Worm (Caenorhabditis elegans): Measurements from ENCODE around the gene pkg-2.

The pkg-2 gene

ce11 chrIV:8529039-8529438, 8.3 kb downstream of the pkg-2 start (continued):
- no peak for TF ChIP-seq nhr-11 (tag; optimal IDR thresholded peaks at IDR 0.05)
- TF ChIP-seq elt-1 (tag; optimal IDR thresholded peaks at IDR 0.05): no peak
- no peak for TF ChIP-seq ceh-82 (tag; optimal IDR thresholded peaks at IDR 0.05)
- TF ChIP-seq unc-55 (GFP tag; optimal IDR thresholded peaks at IDR 0.05): no peak
- TF ChIP-seq ztf-11 (tag; optimal IDR thresholded peaks at IDR 0.05): no peak
- peak; percentile 66 for TF ChIP-seq egl-27 (tag; optimal IDR thresholded peaks at IDR 0.05)
- TF ChIP-seq lin-11 (tag; optimal IDR thresholded peaks at IDR 0.05): no peak

- TF ChIP-seq ztf-11 (tag; optimal IDR thresholded peaks at IDR 0.05) (no peak), ztf-4 (tag; optimal IDR thresholded peaks at IDR 0.05) (peak; percentile 49), elt-1 (tag; optimal IDR thresholded peaks at IDR 0.05) (no peak), ztf-1 (GFP tag; conservative IDR thresholded peaks at IDR 0.05) (no peak), mdl-1 (tag; optimal IDR thresholded peaks at IDR 0.05) (peak; percentile 36 to 64), nhr-129 (tag; optimal IDR thresholded peaks at IDR 0.05) (peak; percentile 46), nhr-10 (tag; optimal IDR thresholded peaks at IDR 0.05) (no peak), fos-1 (tag; optimal IDR thresholded peaks at IDR 0.05) (peak; percentile 99), ama-1 (optimal IDR thresholded peaks at IDR 0.05) (no peak), R02D3.7 (tag; optimal IDR thresholded peaks at IDR 0.05) (no peak), unc-62 (GFP tag; optimal IDR thresholded peaks at IDR 0.05) (no peak), nhr-21 (tag; optimal IDR thresholded peaks at IDR 0.05) (peak; percentile 92), nhr-23 (tag; optimal IDR thresholded peaks at IDR 0.05) (no peak), unc-55 (GFP tag; optimal IDR thresholded peaks at IDR 0.05) (no peak), ceh-82 (tag; optimal IDR thresholded peaks at IDR 0.05) (no peak), F13H6.1 (tag; optimal IDR thresholded peaks at IDR 0.05) (peak; percentile 60), elt-3 (tag; optimal IDR thresholded peaks at IDR 0.05) (no peak), snpc-4 (tag; optimal IDR thresholded peaks at IDR 0.05) (no peak), ZK546.5 (tag; optimal IDR thresholded peaks at IDR 0.05) (no peak), ceh-16 (tag; optimal IDR thresholded peaks at IDR 0.05) (no peak), sma-3 (GFP tag; optimal IDR thresholded peaks at IDR 0.05) (peak; percentile 94), peb-1 (tag; optimal IDR thresholded peaks at IDR 0.05) (no peak), mbf-1 (tag; optimal IDR thresholded peaks at IDR 0.05) (no peak), nhr-237 (tag; optimal IDR thresholded peaks at IDR 0.05) (no peak), egl-27 (tag; optimal IDR thresholded peaks at IDR 0.05) (peak; percentile 89), C34F6.9 (tag; optimal IDR thresholded peaks at IDR 0.05) (peak; percentile 16), crh-2 (tag; optimal IDR thresholded peaks at IDR 0.05) (peak; percentile 89), alr-1 (tag; optimal IDR thresholded peaks at IDR 0.05) (no peak), aly-2 (tag; optimal IDR thresholded peaks at IDR 0.05) (no peak), lin-13 (GFP tag; optimal IDR thresholded peaks at IDR 0.05) (no peak), unc-39 (tag; optimal IDR thresholded peaks at IDR 0.05) (no peak), nhr-77 (tag; optimal IDR thresholded peaks at IDR 0.05) (no peak), sma-9 (GFP tag; optimal IDR thresholded peaks at IDR 0.05) (peak; percentile 96), sma-9 (tag; optimal IDR thresholded peaks at IDR 0.05) (no peak), mab-5 (tag; optimal IDR thresholded peaks at IDR 0.05) (peak; percentile 5), zag-1 (tag; optimal IDR thresholded peaks at IDR 0.05) (no peak), Y55F3AM.14 (GFP tag; optimal IDR thresholded peaks at IDR 0.05) (peak; percentile 39), lin-39 (tag; optimal IDR thresholded peaks at IDR 0.05) (no peak), skn-1 (tag; optimal IDR thresholded peaks at IDR 0.05) (peak; percentile 43), dmd-4 (tag; optimal IDR thresholded peaks at IDR 0.05) (no peak), nhr-25 (tag; optimal IDR thresholded peaks at IDR 0.05) (peak; percentile 91), nhr-11 (tag; optimal IDR thresholded peaks at IDR 0.05) (no peak), lsy-2 (tag; optimal IDR thresholded peaks at IDR 0.05) (peak in 1 of 2 experiments; percentile 60), nhr-12 (tag; optimal IDR thresholded peaks at IDR 0.05) (no peak), lin-11 (tag; optimal IDR thresholded peaks at IDR 0.05) (no peak), sem-4 (tag; optimal IDR thresholded peaks at IDR 0.05) (peak; percentile 69), blmp-1 (tag; optimal IDR thresholded peaks at IDR 0.05; ENCODE audit: insufficient read depth) (peak; percentile 97), nhr-6 (tag; optimal IDR thresholded peaks at IDR 0.05) (peak; percentile 67), gmeb-1 (tag; optimal IDR thresholded peaks at IDR 0.05) (peak; percentile 58)
Measured at ce11 chrIV:8530042-8531027, 9.6 kb downstream of the pkg-2 start.
